Worm (Caenorhabditis elegans) whole organism, L3 larva: ENCODE data around the gene C40H5.2.

Experiments
- ZK546.5 ChIP-seq: sonication (generic microtip); optimal IDR thresholded peaks from 2 replicates; lab custom pipeline; 2017; ENCODE audit warnings: missing biosample characterization, missing genetic modification characterization
- ceh-28 ChIP-seq: fragments of 150-350 bp; optimal IDR thresholded peaks from 2 replicates; lab custom pipeline; 2014; ENCODE audit warnings: missing biosample characterization, missing genetic modification reagents, missing genetic modification characterization
- egl-27 ChIP-seq: sonication (generic microtip); optimal IDR thresholded peaks from 4 replicates; lab custom pipeline; 2017; ENCODE audit warnings: missing biosample characterization, missing genetic modification reagents, missing genetic modification characterization
- elt-1 ChIP-seq: fragments of 150-350 bp; optimal IDR thresholded peaks from 2 replicates; lab custom pipeline; 2014; ENCODE audit warnings: missing biosample characterization, missing genetic modification characterization
- elt-2 ChIP-seq: sonication (generic microtip); optimal IDR thresholded peaks from 2 replicates; lab custom pipeline; 2016; ENCODE audit warnings: missing genetic modification reagents, mild to moderate bottlenecking, missing genetic modification characterization, missing compliant biosample characterization
- elt-3 ChIP-seq, 3 experiments: fragments of 150-350 bp in 1 of 3; sonication (generic microtip) in 2 of 3; optimal IDR thresholded peaks; 2 replicates in 2 of 3; 4 replicates in 1 of 3; lab custom pipeline; 2014 to 2017; ENCODE audit warnings: missing biosample characterization in 3 of 3, missing genetic modification characterization in 3 of 3
- fos-1 ChIP-seq: fragments of 150-350 bp; optimal IDR thresholded peaks from 2 replicates; lab custom pipeline; 2014; ENCODE audit warnings: missing biosample characterization, missing genetic modification characterization
- hmg-11 ChIP-seq: sonication (generic microtip); optimal IDR thresholded peaks from 2 replicates; lab custom pipeline; 2016; ENCODE audit warnings: missing genetic modification characterization, missing compliant biosample characterization
- jun-1 ChIP-seq: fragments of 150-350 bp; optimal IDR thresholded peaks from 2 replicates; lab custom pipeline; 2014; ENCODE audit warnings: missing biosample characterization, missing genetic modification reagents, missing genetic modification characterization
- lin-15B ChIP-seq: fragments of 150-350 bp; optimal IDR thresholded peaks from 2 replicates; lab custom pipeline; 2014; ENCODE audit warnings: missing biosample characterization, missing genetic modification characterization
- lin-39 ChIP-seq: fragments of 150-350 bp; optimal IDR thresholded peaks from 2 replicates; lab custom pipeline; 2018; ENCODE audit warnings: missing biosample characterization, missing genetic modification reagents, missing genetic modification characterization
- lsy-12 ChIP-seq: sonication (generic microtip); optimal IDR thresholded peaks from 2 replicates; lab custom pipeline; 2016; ENCODE audit warnings: mild to moderate bottlenecking, missing genetic modification characterization, missing compliant biosample characterization
- nfya-1 ChIP-seq: sonication (generic microtip); optimal IDR thresholded peaks from 2 replicates; lab custom pipeline; 2017; ENCODE audit warnings: missing genetic modification characterization, mild to moderate bottlenecking, missing compliant biosample characterization, antibody characterized with exemption, moderate library complexity; ENCODE audit not compliant: insufficient read depth
- nhr-12 ChIP-seq: fragments of 150-350 bp; optimal IDR thresholded peaks from 2 replicates; lab custom pipeline; 2014; ENCODE audit warnings: missing biosample characterization, missing genetic modification characterization
- nhr-23 ChIP-seq: fragments of 150-350 bp; optimal IDR thresholded peaks from 2 replicates; lab custom pipeline; 2014; ENCODE audit warnings: missing biosample characterization, missing genetic modification reagents, missing genetic modification characterization
- nhr-25 ChIP-seq: sonication (generic microtip); optimal IDR thresholded peaks from 2 replicates; lab custom pipeline; 2017; ENCODE audit warnings: missing biosample characterization, missing genetic modification characterization
- nhr-28 ChIP-seq: fragments of 150-350 bp; optimal IDR thresholded peaks from 2 replicates; lab custom pipeline; 2014; ENCODE audit warnings: missing biosample characterization, missing genetic modification characterization
- nhr-43 ChIP-seq: sonication (generic microtip); optimal IDR thresholded peaks from 2 replicates; lab custom pipeline; 2016; ENCODE audit warnings: mild to moderate bottlenecking, missing genetic modification characterization, missing compliant biosample characterization; ENCODE audit not compliant: poor library complexity, severe bottlenecking
- pha-4 ChIP-seq: fragments of 150-350 bp; optimal IDR thresholded peaks from 2 replicates; lab custom pipeline; 2014; ENCODE audit warnings: missing biosample characterization, missing genetic modification reagents, missing genetic modification characterization
- pqm-1 ChIP-seq: fragments of 150-350 bp; optimal IDR thresholded peaks from 2 replicates; lab custom pipeline; 2017; ENCODE audit warnings: missing biosample characterization, missing genetic modification characterization, inconsistent platforms
- skn-1 ChIP-seq: fragments of 150-350 bp; optimal IDR thresholded peaks from 2 replicates; lab custom pipeline; 2014; ENCODE audit warnings: missing biosample characterization, missing genetic modification characterization
- snpc-4 ChIP-seq: fragments of 150-350 bp; optimal IDR thresholded peaks from 2 replicates; lab custom pipeline; 2014; ENCODE audit warnings: missing biosample characterization, missing genetic modification characterization
- unc-39 ChIP-seq: sonication (generic microtip); optimal IDR thresholded peaks from 4 replicates; lab custom pipeline; 2017; ENCODE audit warnings: missing biosample characterization, missing genetic modification characterization
- unc-62 ChIP-seq: fragments of 150-350 bp; sonication (generic microtip); optimal IDR thresholded peaks from 4 replicates; lab custom pipeline; 2014; ENCODE audit warnings: missing biosample characterization, missing genetic modification reagents, missing genetic modification characterization
- zag-1 ChIP-seq: fragments of 150-350 bp; optimal IDR thresholded peaks from 2 replicates; lab custom pipeline; 2014; ENCODE audit warnings: missing biosample characterization, missing genetic modification characterization
- ztf-11 ChIP-seq: fragments of 150-350 bp; optimal IDR thresholded peaks from 2 replicates; lab custom pipeline; 2014; ENCODE audit warnings: missing biosample characterization, missing genetic modification characterization

The C40H5.2 gene

ce11 chrX:11791364-11792221, 45.7 kb downstream of the C40H5.2 start:
- TF ChIP-seq pha-4 (tag; lab: Kevin White, UChicago) (peak; percentile 6), elt-2 (peak; percentile 95), nfya-1 (peak; percentile 10), ZK546.5 (no peak), fos-1 (tag; lab: Kevin White, UChicago) (peak; percentile 2), jun-1 (peak; percentile 80), hmg-11 (tag; lab: Kevin White, UChicago) (peak; percentile 1), pqm-1 (peak; percentile 50), ceh-28 (tag; lab: Kevin White, UChicago) (no peak)

DNA sequence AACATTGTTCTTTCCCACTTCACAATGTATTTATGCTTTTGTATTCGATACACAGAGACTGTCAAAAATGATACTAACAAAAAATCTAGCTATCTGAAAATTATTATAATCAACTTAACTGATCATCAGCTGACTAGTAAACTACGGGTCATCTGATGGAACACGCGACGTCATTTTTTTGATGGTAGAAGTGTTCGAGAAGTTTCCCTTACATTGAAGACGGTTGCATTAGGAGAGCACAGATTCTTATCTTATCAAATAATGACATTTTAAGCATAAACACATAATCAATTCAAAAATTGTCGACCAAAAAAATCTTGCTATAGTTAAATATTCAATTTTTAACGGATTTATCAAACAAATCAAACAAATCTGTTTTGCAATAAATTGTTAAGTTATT, 46.9 kb downstream of the C40H5.2 start:
- TF ChIP-seq pha-4 (tag; lab: Kevin White, UChicago) (peak; percentile 42), jun-1 (peak; percentile 48), lin-39 (tag; lab: Kevin White, UChicago) (no peak), skn-1 (tag; lab: Kevin White, UChicago) (peak; percentile 6), egl-27 (tag; lab: Kevin White, UChicago) (no peak), lsy-12 (no peak), unc-39 (tag; lab: Kevin White, UChicago) (no peak), fos-1 (tag; lab: Kevin White, UChicago) (no peak), elt-1 (tag; lab: Kevin White, UChicago) (no peak), snpc-4 (tag; lab: Kevin White, UChicago) (no peak), elt-2 (peak; percentile 92), pqm-1 (peak; percentile 8)

DNA sequence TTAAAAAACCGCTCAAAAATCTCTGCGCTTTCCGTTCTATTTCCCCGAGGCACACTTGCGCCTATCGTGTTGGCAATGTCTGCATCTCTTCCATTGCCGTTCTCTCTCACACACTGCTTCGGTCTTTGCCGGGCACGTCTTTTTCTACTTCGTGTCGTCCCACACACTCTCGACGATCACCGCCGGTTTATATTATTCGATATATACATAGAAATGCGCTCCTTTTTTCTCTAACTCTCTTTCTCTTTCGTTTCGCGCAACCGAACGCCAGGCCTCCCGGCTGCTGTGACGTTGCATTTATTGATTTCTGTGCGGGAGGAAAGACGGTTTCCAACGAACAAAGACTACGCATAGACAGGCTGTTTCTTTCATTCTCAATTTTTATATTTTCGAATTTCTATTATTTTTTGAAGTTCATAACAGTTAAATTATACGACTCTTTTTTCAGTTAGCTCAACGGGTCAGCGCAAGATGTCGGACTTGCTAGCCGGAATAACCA, 52.2 kb downstream of the C40H5.2 start, which contains the start of gene rsd-3:
rsd-3 (plus strand) TSS at position 449 of the 499 bp plus-strand sequence.
- TF ChIP-seq nhr-25 (tag; lab: Kevin White, UChicago) (peak; percentile 53), zag-1 (tag; lab: Kevin White, UChicago) (no peak), nhr-43 (tag; lab: Kevin White, UChicago) (peak; percentile 47), lsy-12 (no peak), elt-2 (peak; percentile 52), ceh-28 (tag; lab: Kevin White, UChicago) (peak; percentile 74), pha-4 (tag; lab: Kevin White, UChicago) (peak; percentile 78), nhr-23 (tag; lab: Kevin White, UChicago) (peak; percentile 77), lin-39 (tag; lab: Kevin White, UChicago) (no peak), lin-15B (tag; lab: Kevin White, UChicago) (peak; percentile 1), skn-1 (tag; lab: Kevin White, UChicago) (peak; percentile 31), snpc-4 (tag; lab: Kevin White, UChicago) (peak; percentile 15), hmg-11 (tag; lab: Kevin White, UChicago) (peak; percentile 79), unc-62 (no peak), nfya-1 (peak; percentile 54), elt-1 (tag; lab: Kevin White, UChicago) (no peak), egl-27 (tag; lab: Kevin White, UChicago) (no peak), unc-39 (tag; lab: Kevin White, UChicago) (no peak)

DNA sequence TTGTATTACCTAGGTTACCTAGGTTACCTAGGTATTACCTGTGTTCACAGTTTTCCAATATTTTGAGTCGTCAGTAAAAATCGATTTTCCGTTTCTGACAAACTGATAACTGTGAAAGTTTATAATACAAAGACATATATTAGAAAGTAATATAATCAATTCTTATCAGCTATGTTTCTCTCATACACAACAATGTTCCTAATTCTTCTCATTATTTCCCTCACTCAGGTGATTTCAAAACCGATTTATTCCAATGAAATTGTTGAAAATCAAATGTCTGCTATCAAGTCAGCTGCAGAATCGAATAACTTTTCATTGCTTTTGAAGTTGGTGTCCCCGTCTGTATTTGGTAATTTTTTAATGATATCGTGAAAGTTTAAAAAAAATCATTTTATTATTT, 58.2 kb downstream of the C40H5.2 start, which contains the start of gene C34E11.4:
C34E11.4 (plus strand) TSS at position 154 of the 400 bp plus-strand sequence.
- TF ChIP-seq elt-3 (tag; optimal IDR thresholded peaks at IDR 0.05; lab: Kevin White, UChicago) (no peak), elt-2 (peak; percentile 43)

ce11 chrX:11806175-11806853, 60.4 kb downstream of the C40H5.2 start:
- no peak for TF ChIP-seq nhr-12
- no peak for TF ChIP-seq ztf-11 (tag; lab: Kevin White, UChicago)
- no peak for TF ChIP-seq snpc-4 (tag; lab: Kevin White, UChicago)
- no peak for TF ChIP-seq nhr-23 (tag; lab: Kevin White, UChicago)
- no peak for TF ChIP-seq nhr-43 (tag; lab: Kevin White, UChicago)
- no peak for TF ChIP-seq nhr-28 (tag; lab: Kevin White, UChicago)
